Fruit fly (Drosophila melanogaster) whole organism, wandering third instar larva: ENCODE results near the gene CG42717.

ENCODE experiments used
- GATAd ChIP-seq: sonication (Bioruptor generic); optimal IDR thresholded peaks from 2 replicates; lab custom pipeline; 2016; ENCODE audit warnings: missing biosample characterization, missing genetic modification characterization
- Rel ChIP-seq, 2 experiments: fragments of 200-800 bp; sonication (Bioruptor generic) in 1 of 2; optimal IDR thresholded peaks; 2 replicates in 1 of 2; 3 replicates in 1 of 2; lab custom pipeline; 2016 to 2019; ENCODE audit warnings: mild to moderate bottlenecking in 2 of 2, missing biosample characterization in 2 of 2, missing genetic modification characterization in 2 of 2, moderate library complexity in 1 of 2
- br ChIP-seq: fragments of 200-800 bp; sonication (Bioruptor generic); optimal IDR thresholded peaks from 2 replicates; lab custom pipeline; 2016; ENCODE audit warnings: missing biosample characterization, missing genetic modification characterization
- dmrt93B ChIP-seq: fragments of 200-800 bp; sonication (Bioruptor generic); optimal IDR thresholded peaks from 2 replicates; lab custom pipeline; 2018; ENCODE audit warnings: missing biosample characterization, mild to moderate bottlenecking, missing genetic modification characterization
- dsf ChIP-seq: sonication (Bioruptor generic); optimal IDR thresholded peaks from 2 replicates; lab custom pipeline; 2016; ENCODE audit warnings: missing biosample characterization, missing genetic modification characterization, borderline replicate concordance
- h ChIP-seq: fragments of 200-800 bp; sonication (Bioruptor generic); optimal IDR thresholded peaks from 3 replicates; lab custom pipeline; 2016; ENCODE audit warnings: missing biosample characterization, mild to moderate bottlenecking, missing genetic modification characterization
- sv ChIP-seq: fragments of 200-800 bp; sonication (Bioruptor generic); optimal IDR thresholded peaks from 3 replicates; lab custom pipeline; 2016; ENCODE audit warnings: missing biosample characterization, missing genetic modification characterization

DNA sequence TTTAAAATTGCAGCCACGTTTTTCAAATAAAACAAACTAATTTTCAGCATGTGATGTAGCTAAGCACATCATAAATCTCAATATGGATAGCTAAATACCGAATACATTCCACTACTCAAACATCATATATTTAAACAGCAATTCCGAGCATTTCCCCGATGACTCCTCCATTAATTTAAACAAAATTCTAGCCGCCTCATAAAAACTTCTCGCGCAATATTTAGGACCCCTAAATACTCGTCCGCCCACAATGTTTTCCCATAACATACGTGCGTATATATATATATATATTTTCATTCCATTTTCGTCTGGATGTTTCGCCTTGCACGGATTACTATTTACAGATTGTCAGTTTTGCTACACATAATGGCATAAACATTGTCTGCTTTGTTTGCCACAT lies 37.0 kb downstream of the CG42717 start:
- no peak for TF ChIP-seq br (GFP tag; lab: Kevin White, UChicago)
- no peak for TF ChIP-seq sv (GFP tag; lab: Kevin White, UChicago)
- TF ChIP-seq h (GFP tag; lab: Kevin White, UChicago): no peak
- no peak for TF ChIP-seq GATAd (GFP tag; lab: Kevin White, UChicago)
- no peak for TF ChIP-seq Rel (GFP tag; optimal IDR thresholded peaks at IDR 0.05; lab: Kevin White, UChicago)
- TF ChIP-seq Rel (tag; optimal IDR thresholded peaks at IDR 0.05; lab: Kevin White, UChicago): no peak
- no peak for TF ChIP-seq dsf (GFP tag; lab: Kevin White, UChicago)
- TF ChIP-seq dmrt93B (GFP tag; lab: Kevin White, UChicago): no peak
